Fruit fly (Drosophila melanogaster) whole organism, embryonic: ENCODE data around the gene CG9483.

Source experiments
- B-H1 ChIP-seq: fragments of 200-800 bp; sonication (Bioruptor generic); IDR thresholded peaks from 3 replicates; pipeline ENCODE4 v1.3.6; 2022; ENCODE audit warnings: missing biosample characterization, missing genetic modification characterization
- Bdp1 ChIP-seq: fragments of 200-800 bp; sonication (Bioruptor generic); optimal IDR thresholded peaks from 3 replicates; lab custom pipeline; 2016; ENCODE audit warnings: missing biosample characterization, missing genetic modification characterization
- Blimp-1 ChIP-seq: fragments of 200-800 bp; sonication (Bioruptor generic); optimal IDR thresholded peaks from 3 replicates; lab custom pipeline; 2018; ENCODE audit warnings: missing biosample characterization, missing genetic modification characterization, mild to moderate bottlenecking, moderate library complexity, missing genetic modification reagents
- CG10267 ChIP-seq: fragments of 200-800 bp; sonication (Bioruptor generic); optimal IDR thresholded peaks from 2 replicates; lab custom pipeline; 2018; ENCODE audit warnings: missing biosample characterization, mild to moderate bottlenecking, missing genetic modification characterization, moderate library complexity
- CG11398 ChIP-seq: fragments of 200-800 bp; sonication (Bioruptor generic); optimal IDR thresholded peaks from 2 replicates; lab custom pipeline; 2016; ENCODE audit warnings: missing biosample characterization, missing genetic modification characterization
- CG11695 ChIP-seq: fragments of 200-800 bp; sonication (Bioruptor generic); IDR thresholded peaks from 3 replicates; pipeline ENCODE4 v1.3.6; 2022; ENCODE audit warnings: missing biosample characterization, missing genetic modification characterization
- CG15479 ChIP-seq: fragments of 200-800 bp; sonication (Bioruptor generic); optimal IDR thresholded peaks from 3 replicates; lab custom pipeline; 2019; ENCODE audit warnings: missing biosample characterization, mild to moderate bottlenecking, missing genetic modification characterization, moderate library complexity
- CG15514 ChIP-seq: fragments of 200-800 bp; sonication (Bioruptor generic); optimal IDR thresholded peaks from 3 replicates; lab custom pipeline; 2017; ENCODE audit warnings: missing biosample characterization, missing genetic modification characterization, mild to moderate bottlenecking, moderate library complexity, missing genetic modification reagents
- CG1602 ChIP-seq: fragments of 200-800 bp; sonication (Bioruptor generic); optimal IDR thresholded peaks from 3 replicates; lab custom pipeline; 2016; ENCODE audit warnings: missing biosample characterization, missing genetic modification characterization
- CG16863 ChIP-seq: fragments of 200-800 bp; sonication (Bioruptor generic); optimal IDR thresholded peaks from 3 replicates; lab custom pipeline; 2016; ENCODE audit warnings: missing biosample characterization, missing genetic modification characterization
- CG2678 ChIP-seq: fragments of 200-800 bp; sonication (Bioruptor generic); optimal IDR thresholded peaks from 3 replicates; lab custom pipeline; 2019; ENCODE audit warnings: missing biosample characterization, mild to moderate bottlenecking, missing genetic modification characterization, moderate library complexity
- CG5180 ChIP-seq: fragments of 200-800 bp; sonication (Bioruptor generic); optimal IDR thresholded peaks from 3 replicates; lab custom pipeline; 2017; ENCODE audit warnings: missing biosample characterization, missing genetic modification characterization, mild to moderate bottlenecking, moderate library complexity, missing genetic modification reagents
- CG7271 ChIP-seq: fragments of 200-800 bp; sonication (Bioruptor generic); optimal IDR thresholded peaks from 2 replicates; lab custom pipeline; 2018; ENCODE audit warnings: missing biosample characterization, mild to moderate bottlenecking, missing genetic modification characterization, moderate library complexity
- CG8281 ChIP-seq: fragments of 200-800 bp; sonication (Bioruptor generic); optimal IDR thresholded peaks from 2 replicates; lab custom pipeline; 2018; ENCODE audit warnings: missing biosample characterization, mild to moderate bottlenecking, missing genetic modification characterization, moderate library complexity
- CG8944 ChIP-seq: fragments of 200-800 bp; sonication (Bioruptor generic); optimal IDR thresholded peaks from 3 replicates; lab custom pipeline; 2016; ENCODE audit warnings: missing biosample characterization, missing genetic modification characterization
- CoRest ChIP-seq: fragments of 200-800 bp; sonication (Bioruptor generic); optimal IDR thresholded peaks from 3 replicates; lab custom pipeline; 2018; ENCODE audit warnings: missing biosample characterization, mild to moderate bottlenecking, missing genetic modification characterization, moderate library complexity
- D ChIP-seq, 2 experiments: fragments of 200-800 bp in 1 of 2; fragments of >200 bp in 1 of 2; sonication (Bioruptor generic) in 1 of 2; optimal IDR thresholded peaks; 2 replicates in 1 of 2; 3 replicates in 1 of 2; lab custom pipeline; 2017; ENCODE audit warnings: mild to moderate bottlenecking in 1 of 2, missing biosample characterization in 1 of 2, missing genetic modification characterization in 1 of 2, missing genetic modification reagents in 1 of 2
- Dbx ChIP-seq: fragments of 200-800 bp; sonication (Bioruptor generic); IDR thresholded peaks from 3 replicates; pipeline ENCODE4 v1.3.6; 2022; ENCODE audit warnings: missing biosample characterization, missing genetic modification characterization
- Fer2 ChIP-seq: fragments of 200-800 bp; sonication (Bioruptor generic); optimal IDR thresholded peaks from 2 replicates; lab custom pipeline; 2018; ENCODE audit warnings: missing biosample characterization, mild to moderate bottlenecking, missing genetic modification characterization, moderate library complexity
- Hr51 ChIP-seq, 2 experiments: fragments of 200-800 bp; sonication (Bioruptor generic); optimal IDR thresholded peaks; 2 replicates in 1 of 2; 3 replicates in 1 of 2; lab custom pipeline; 2016 to 2018; ENCODE audit warnings: missing biosample characterization in 2 of 2, missing genetic modification characterization in 2 of 2, mild to moderate bottlenecking in 1 of 2, moderate library complexity in 1 of 2
- Hsf ChIP-seq: fragments of 200-800 bp; sonication (Bioruptor generic); optimal IDR thresholded peaks from 3 replicates; lab custom pipeline; 2016; ENCODE audit warnings: missing biosample characterization, missing genetic modification characterization
- Med ChIP-seq: fragments of 200-800 bp; sonication (Bioruptor generic); peaks from one replicate; lab custom pipeline; 2016; ENCODE audit warnings: missing biosample characterization, missing genetic modification characterization, mild to moderate bottlenecking, inconsistent platforms, moderate library complexity
- Oli ChIP-seq: fragments of 200-800 bp; sonication (Bioruptor generic); optimal IDR thresholded peaks from 2 replicates; lab custom pipeline; 2018; ENCODE audit warnings: missing biosample characterization, mild to moderate bottlenecking, missing genetic modification characterization, moderate library complexity
- Sry-β ChIP-seq: fragments of 200-800 bp; sonication (Bioruptor generic); optimal IDR thresholded peaks from 2 replicates; lab custom pipeline; 2018; ENCODE audit warnings: missing biosample characterization, mild to moderate bottlenecking, missing genetic modification characterization, moderate library complexity
- TFAM ChIP-seq: fragments of 200-800 bp; sonication (Bioruptor generic); optimal IDR thresholded peaks from 2 replicates; lab custom pipeline; 2017; ENCODE audit warnings: missing biosample characterization, missing genetic modification characterization, inconsistent platforms
- bbx ChIP-seq: fragments of 200-800 bp; sonication (Bioruptor generic); IDR thresholded peaks from 2 replicates; pipeline ENCODE4 v1.3.6; 2022; ENCODE audit warnings: missing biosample characterization, missing genetic modification characterization; ENCODE audit not compliant: partially characterized antibody
- cad ChIP-seq: fragments of >200 bp; optimal IDR thresholded peaks from 2 replicates; lab custom pipeline; 2017; ENCODE audit warnings: missing biosample characterization, missing genetic modification characterization
- ems ChIP-seq: fragments of 200-800 bp; sonication (Bioruptor generic); optimal IDR thresholded peaks from 3 replicates; lab custom pipeline; 2016; ENCODE audit warnings: missing biosample characterization, missing genetic modification characterization
- esg ChIP-seq: fragments of 200-800 bp; sonication (Bioruptor generic); conservative IDR thresholded peaks from 2 replicates; pipeline ENCODE4 v1.3.6; 2022; ENCODE audit warnings: missing biosample characterization, missing genetic modification characterization
- gcm ChIP-seq: fragments of 200-800 bp; sonication (Bioruptor generic); optimal IDR thresholded peaks from 2 replicates; lab custom pipeline; 2019; ENCODE audit warnings: missing biosample characterization, mild to moderate bottlenecking, missing genetic modification characterization, moderate library complexity
- h ChIP-seq: fragments of >200 bp; optimal IDR thresholded peaks from 2 replicates; lab custom pipeline; 2017
- ham ChIP-seq: fragments of 200-800 bp; sonication (Bioruptor generic); IDR thresholded peaks from 2 replicates; pipeline ENCODE4 v1.3.6; 2022; ENCODE audit warnings: missing biosample characterization, missing genetic modification characterization
- kni ChIP-seq: fragments of 200-800 bp; sonication (Bioruptor generic); optimal IDR thresholded peaks from 3 replicates; lab custom pipeline; 2017; ENCODE audit warnings: mild to moderate bottlenecking, missing biosample characterization, missing genetic modification reagents, missing genetic modification characterization
- lab ChIP-seq: fragments of 200-800 bp; sonication (Bioruptor generic); optimal IDR thresholded peaks from 3 replicates; lab custom pipeline; 2017; ENCODE audit warnings: missing biosample characterization, missing genetic modification characterization, mild to moderate bottlenecking, moderate library complexity, missing genetic modification reagents
- lbe ChIP-seq: fragments of 200-800 bp; sonication (Bioruptor generic); optimal IDR thresholded peaks from 2 replicates; lab custom pipeline; 2016; ENCODE audit warnings: missing biosample characterization, mild to moderate bottlenecking, missing genetic modification characterization
- lmd ChIP-seq: fragments of 200-800 bp; sonication (Bioruptor generic); IDR thresholded peaks from 2 replicates; pipeline ENCODE4 v1.3.6; 2022; ENCODE audit warnings: missing biosample characterization, missing genetic modification characterization
- onecut ChIP-seq: fragments of 200-800 bp; sonication (Bioruptor generic); IDR thresholded peaks from 2 replicates; pipeline ENCODE4 v1.3.6; 2022; ENCODE audit warnings: missing biosample characterization, missing genetic modification characterization
- pho ChIP-seq: fragments of 200-800 bp; sonication (Bioruptor generic); optimal IDR thresholded peaks from 2 replicates; lab custom pipeline; 2016; ENCODE audit warnings: missing biosample characterization, missing genetic modification characterization
- pum ChIP-seq: fragments of 200-800 bp; sonication (Bioruptor generic); optimal IDR thresholded peaks from 2 replicates; lab custom pipeline; 2016; ENCODE audit warnings: missing biosample characterization, missing genetic modification characterization
- sens ChIP-seq: fragments of 200-800 bp; sonication (Bioruptor generic); peaks from one replicate; lab custom pipeline; 2016; ENCODE audit warnings: missing biosample characterization, missing genetic modification characterization
- so ChIP-seq: fragments of 200-800 bp; sonication (Bioruptor generic); IDR thresholded peaks from 3 replicates; pipeline ENCODE4 v1.3.6; 2022; ENCODE audit warnings: missing biosample characterization, missing genetic modification characterization
- stc ChIP-seq: fragments of 200-800 bp; sonication (Bioruptor generic); IDR thresholded peaks from 2 replicates; pipeline ENCODE4 v1.3.6; 2022; ENCODE audit warnings: missing biosample characterization, missing genetic modification characterization
- tna ChIP-seq: fragments of 200-800 bp; sonication (Bioruptor generic); IDR thresholded peaks from 2 replicates; pipeline ENCODE4 v1.3.6; 2022; ENCODE audit warnings: missing biosample characterization, missing genetic modification characterization; ENCODE audit not compliant: partially characterized antibody
- twi ChIP-seq: fragments of 200-800 bp; optimal IDR thresholded peaks from 2 replicates; lab custom pipeline; 2019; ENCODE audit warnings: missing biosample characterization, mild to moderate bottlenecking, missing genetic modification characterization, moderate library complexity
- vvl ChIP-seq: fragments of 200-800 bp; sonication (Bioruptor generic); IDR thresholded peaks from 2 replicates; pipeline ENCODE4 v1.3.6; 2022; ENCODE audit warnings: missing biosample characterization, missing genetic modification characterization
- zen ChIP-seq: fragments of 200-800 bp; sonication (Bioruptor generic); optimal IDR thresholded peaks from 3 replicates; lab custom pipeline; 2018; ENCODE audit warnings: missing biosample characterization, mild to moderate bottlenecking, missing genetic modification characterization, moderate library complexity
- zf30C ChIP-seq: fragments of 200-800 bp; sonication (Bioruptor generic); optimal IDR thresholded peaks from 3 replicates; lab custom pipeline; 2018; ENCODE audit warnings: missing biosample characterization, mild to moderate bottlenecking, missing genetic modification characterization

CG9483 gene

DNA sequence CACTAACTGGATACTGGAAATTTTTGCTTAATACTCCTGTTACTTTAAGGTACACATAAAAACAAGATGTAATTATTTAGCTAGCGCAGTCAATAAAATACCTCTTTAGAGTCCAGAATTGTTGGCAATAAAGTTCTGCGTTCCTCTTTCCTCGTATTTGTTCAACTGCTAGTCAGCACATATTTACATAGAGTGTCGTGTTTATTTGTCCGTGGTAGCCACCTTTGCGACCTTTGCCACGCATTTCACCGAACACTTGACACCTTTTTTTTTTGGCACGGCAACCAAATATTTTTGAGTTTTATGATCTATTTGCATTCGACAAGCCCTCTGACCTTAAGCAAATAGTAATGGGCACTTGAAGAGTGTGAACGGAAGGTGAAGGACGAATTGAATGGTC lies 20.6 kb upstream of the CG9483 start (continued):
- TF ChIP-seq stc (GFP tag; lab: Robert Waterston, UW) (peak; percentile 33; the same call in 1 of the 2 replicates), Blimp-1 (GFP tag; lab: Kevin White, UChicago) (peak; percentile 45), pum (GFP tag; lab: Kevin White, UChicago) (peak; percentile 44), so (GFP tag; lab: Robert Waterston, UW) (peak; percentile 63; the same call in 1 of the 3 replicates), CoRest (tag; lab: Kevin White, UChicago) (peak; percentile 75), bbx (GFP tag; lab: Robert Waterston, UW) (no peak), TFAM (GFP tag; lab: Kevin White, UChicago) (no peak), pho (peak; percentile 92), CG16863 (GFP tag; lab: Kevin White, UChicago) (peak; percentile 86), ham (GFP tag; lab: Robert Waterston, UW) (no peak), ems (GFP tag; lab: Kevin White, UChicago) (peak; percentile 15), cad (peak; percentile 76), CG10267 (tag; lab: Kevin White, UChicago) (peak; percentile 30), Bdp1 (GFP tag; lab: Kevin White, UChicago) (peak; percentile 89), CG8944 (GFP tag; lab: Kevin White, UChicago) (peak; percentile 84), Dbx (peak; percentile 47; the same call in 1 of the 3 replicates), CG1602 (GFP tag; lab: Kevin White, UChicago) (peak; percentile 86), Hsf (GFP tag; lab: Kevin White, UChicago) (peak; percentile 67), Oli (tag; lab: Kevin White, UChicago) (peak; percentile 29), zf30C (GFP tag; lab: Kevin White, UChicago) (peak; percentile 8), CG2678 (tag; lab: Kevin White, UChicago) (peak; percentile 68), kni (GFP tag; lab: Kevin White, UChicago) (no peak), Med (peak; percentile 96), B-H1 (GFP tag; lab: Robert Waterston, UW) (peak; percentile 29; the same call in 1 of the 3 replicates), Sry-β (GFP tag; lab: Kevin White, UChicago) (peak; percentile 5), esg (GFP tag; lab: Robert Waterston, UW) (no peak), CG5180 (GFP tag; lab: Kevin White, UChicago) (no peak), CG15514 (peak; percentile 55), CG11695 (no peak), CG11398 (GFP tag; lab: Kevin White, UChicago) (peak; percentile 94), lab (GFP tag; lab: Kevin White, UChicago) (peak; percentile 87), lmd (GFP tag; lab: Robert Waterston, UW) (no peak)

DNA sequence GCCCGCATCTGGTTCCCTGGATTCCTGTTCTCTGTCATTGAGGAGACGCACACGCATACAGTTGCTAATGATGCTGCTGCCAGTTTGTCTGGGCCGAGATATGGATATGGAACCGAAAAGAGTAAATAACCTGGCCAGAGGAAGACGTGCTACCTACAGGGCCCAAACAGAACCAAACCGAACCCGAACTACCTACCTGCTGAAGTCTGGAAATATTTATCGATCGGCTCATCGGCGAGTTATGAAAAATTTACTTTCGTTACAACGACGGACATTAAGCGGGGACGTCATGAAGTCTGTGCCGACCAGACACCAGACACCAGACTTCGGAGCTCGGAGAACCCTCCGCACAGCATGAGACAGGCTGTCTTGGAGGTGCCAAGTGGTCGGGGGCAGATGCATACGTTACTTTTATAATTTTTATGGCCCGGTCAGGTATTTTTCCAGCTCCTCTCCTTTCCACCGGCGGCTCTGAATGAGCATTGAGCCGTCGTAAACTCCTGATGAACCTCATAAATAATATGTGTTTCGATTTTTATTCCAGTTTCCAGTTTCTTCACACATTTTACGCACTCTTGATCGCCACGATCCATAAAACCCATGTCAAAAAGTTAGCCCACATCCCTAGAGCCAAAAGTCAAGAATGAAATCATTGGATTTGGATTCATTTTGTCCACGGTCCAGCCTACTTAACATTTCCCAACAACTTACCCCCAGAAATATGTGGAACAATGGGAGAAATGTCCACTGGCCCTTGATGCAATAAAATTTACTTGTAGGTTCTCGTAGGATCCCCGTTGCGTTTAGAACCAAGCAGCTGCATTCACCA lies 19.6 kb upstream of the CG9483 start:
- no peak for TF ChIP-seq h
- TF ChIP-seq kni (GFP tag; lab: Kevin White, UChicago): peak; percentile 82
- TF ChIP-seq CG8281 (tag; lab: Kevin White, UChicago): no peak
- no peak for TF ChIP-seq lbe (GFP tag; lab: Kevin White, UChicago)
- no peak for TF ChIP-seq tna (GFP tag; lab: Robert Waterston, UW)
- TF ChIP-seq sens: peak; percentile 61
- peak; percentile 36; the same call in 1 of the 2 replicates for TF ChIP-seq onecut (GFP tag; lab: Robert Waterston, UW)
- TF ChIP-seq Hr51 (GFP tag; optimal IDR thresholded peaks at IDR 0.05; lab: Kevin White, UChicago): no peak
- peak; percentile 75 for TF ChIP-seq Med
- TF ChIP-seq Blimp-1 (GFP tag; lab: Kevin White, UChicago): peak; percentile 63
- no peak for TF ChIP-seq Fer2
- peak; percentile 29 for TF ChIP-seq gcm (GFP tag; lab: Kevin White, UChicago)
- 0 out of 2 replicates have a peak, but pooled peaks have one; percentile 13 for TF ChIP-seq vvl (GFP tag; lab: Robert Waterston, UW)
- peak; percentile 65 for TF ChIP-seq D (optimal IDR thresholded peaks at IDR 0.05; lab: Kevin White, UChicago)
- no peak for TF ChIP-seq D (GFP tag; optimal IDR thresholded peaks at IDR 0.05; lab: Kevin White, UChicago)
- TF ChIP-seq CG7271 (tag; lab: Kevin White, UChicago): peak; percentile 6
- peak; percentile 65 for TF ChIP-seq CG15479 (GFP tag; lab: Kevin White, UChicago)
- TF ChIP-seq cad: peak; percentile 94
- TF ChIP-seq zen: peak; percentile 99
- TF ChIP-seq twi: peak; percentile 45
